Fruit fly (Drosophila melanogaster) whole organism, adult: ENCODE results near the gene CG46042.
A peak's percentile ranks its signal among the peaks of the same experiment; 100 is the strongest.

Experiments used
- CG11617 ChIP-seq: fragments of 200-800 bp; sonication (Bioruptor generic); optimal IDR thresholded peaks from 2 replicates; lab custom pipeline; 2017; ENCODE audit warnings: mild to moderate bottlenecking, missing biosample characterization, missing genetic modification reagents, missing genetic modification characterization
- CG12768 ChIP-seq: fragments of 200-800 bp; sonication (Bioruptor generic); optimal IDR thresholded peaks from 2 replicates; lab custom pipeline; 2017; ENCODE audit warnings: missing biosample characterization, missing genetic modification characterization, mild to moderate bottlenecking, moderate library complexity, missing genetic modification reagents
- CG14711 ChIP-seq: fragments of 200-800 bp; sonication (Bioruptor generic); optimal IDR thresholded peaks from 2 replicates; lab custom pipeline; 2018; ENCODE audit warnings: missing biosample characterization, mild to moderate bottlenecking, missing genetic modification characterization, moderate library complexity
- CG1620 ChIP-seq: fragments of 200-800 bp; sonication (Bioruptor generic); optimal IDR thresholded peaks from 2 replicates; lab custom pipeline; 2016; ENCODE audit warnings: missing biosample characterization, missing genetic modification characterization
- CG33017 ChIP-seq: fragments of 200-800 bp; sonication (Bioruptor generic); optimal IDR thresholded peaks from 2 replicates; lab custom pipeline; 2018; ENCODE audit warnings: missing biosample characterization, mild to moderate bottlenecking, missing genetic modification characterization, moderate library complexity
- CG5204 ChIP-seq: fragments of 200-800 bp; sonication (Bioruptor generic); optimal IDR thresholded peaks from 2 replicates; lab custom pipeline; 2016; ENCODE audit warnings: missing biosample characterization, missing genetic modification characterization
- CG7045 ChIP-seq: fragments of 200-800 bp; sonication (Bioruptor generic); optimal IDR thresholded peaks from 2 replicates; lab custom pipeline; 2017; ENCODE audit warnings: missing biosample characterization, mild to moderate bottlenecking, missing genetic modification characterization
- CG7101 ChIP-seq: fragments of 200-800 bp; sonication (Bioruptor generic); optimal IDR thresholded peaks from 2 replicates; lab custom pipeline; 2018; ENCODE audit warnings: missing biosample characterization, mild to moderate bottlenecking, missing genetic modification characterization, moderate library complexity
- Clk ChIP-seq: fragments of 200-800 bp; sonication (Bioruptor generic); optimal IDR thresholded peaks from 2 replicates; lab custom pipeline; 2017; ENCODE audit warnings: missing biosample characterization, missing genetic modification characterization
- Crg-1 ChIP-seq: fragments of 200-800 bp; sonication (Bioruptor generic); optimal IDR thresholded peaks from 2 replicates; lab custom pipeline; 2016; ENCODE audit warnings: missing biosample characterization, missing genetic modification characterization
- Hr96 ChIP-seq: fragments of 200-800 bp; sonication (Bioruptor generic); optimal IDR thresholded peaks from 2 replicates; lab custom pipeline; 2016; ENCODE audit warnings: missing biosample characterization, missing genetic modification characterization
- Mnt ChIP-seq: fragments of 200-800 bp; sonication (Bioruptor generic); optimal IDR thresholded peaks from 2 replicates; lab custom pipeline; 2016; ENCODE audit warnings: missing biosample characterization, mild to moderate bottlenecking, missing genetic modification characterization
- bab1 ChIP-seq: fragments of 200-800 bp; sonication (Bioruptor generic); optimal IDR thresholded peaks from 3 replicates; lab custom pipeline; 2019; ENCODE audit warnings: missing biosample characterization, mild to moderate bottlenecking, missing genetic modification characterization, moderate library complexity
- cic ChIP-seq: fragments of 200-800 bp; sonication (Bioruptor generic); optimal IDR thresholded peaks from 2 replicates; lab custom pipeline; 2017; ENCODE audit warnings: missing biosample characterization, mild to moderate bottlenecking, missing genetic modification characterization, moderate library complexity
- cnc ChIP-seq, 2 experiments: fragments of >200 bp; optimal IDR thresholded peaks; 2 replicates each; lab custom pipeline; 2017
- kay ChIP-seq: fragments of 200-800 bp; sonication (Bioruptor generic); peaks from one replicate; lab custom pipeline; 2016; ENCODE audit warnings: missing biosample characterization, missing genetic modification characterization, borderline replicate concordance
- ovo ChIP-seq: fragments of 200-800 bp; sonication (Bioruptor generic); optimal IDR thresholded peaks from 2 replicates; lab custom pipeline; 2016; ENCODE audit warnings: missing biosample characterization, missing genetic modification characterization
- pad ChIP-seq: fragments of 200-800 bp; sonication (Bioruptor generic); optimal IDR thresholded peaks from 3 replicates; lab custom pipeline; 2017; ENCODE audit warnings: missing biosample characterization, missing genetic modification characterization, mild to moderate bottlenecking, moderate library complexity, missing genetic modification reagents
- tj ChIP-seq: fragments of 200-800 bp; sonication (Bioruptor generic); optimal IDR thresholded peaks from 3 replicates; lab custom pipeline; 2017; ENCODE audit warnings: missing biosample characterization, mild to moderate bottlenecking, missing genetic modification characterization, moderate library complexity
- toe ChIP-seq: fragments of 200-800 bp; sonication (Bioruptor generic); optimal IDR thresholded peaks from 2 replicates; lab custom pipeline; 2016; ENCODE audit warnings: missing biosample characterization, missing genetic modification characterization

CG46042 gene

DNA sequence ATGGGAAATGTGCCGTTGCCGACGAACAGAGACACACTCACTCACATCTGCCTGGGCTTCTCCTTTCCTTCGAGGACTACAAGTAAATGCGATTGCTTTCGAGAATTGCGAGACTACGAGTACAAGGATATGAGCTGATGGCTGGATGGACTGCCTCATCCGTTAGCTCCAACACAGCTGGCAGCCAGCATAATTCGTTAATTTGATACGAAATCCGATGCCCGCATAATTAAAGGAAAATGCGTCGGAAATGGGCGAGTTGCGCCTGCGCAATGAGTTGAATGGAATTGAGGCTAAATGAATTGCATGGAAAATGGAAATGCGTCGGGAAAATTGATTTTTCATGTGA is 6.5 kb downstream of the CG46042 start:
- TF ChIP-seq CG11617 (GFP tag; lab: Kevin White, UChicago) (no peak), tj (GFP tag; lab: Kevin White, UChicago) (no peak), Mnt (GFP tag; lab: Kevin White, UChicago) (no peak), CG12768 (GFP tag; lab: Kevin White, UChicago) (no peak), pad (GFP tag; lab: Kevin White, UChicago) (no peak), CG5204 (no peak), Clk (no peak), CG7101 (tag; lab: Kevin White, UChicago) (no peak), Hr96 (GFP tag; lab: Kevin White, UChicago) (no peak), Crg-1 (no peak), kay (GFP tag; lab: Kevin White, UChicago) (no peak), bab1 (no peak), CG14711 (no peak), ovo (GFP tag; lab: Kevin White, UChicago) (no peak)

- TF ChIP-seq kay (GFP tag; lab: Kevin White, UChicago): peak; percentile 3
- TF ChIP-seq Hr96 (GFP tag; lab: Kevin White, UChicago): no peak
These were observed 7.1 kb downstream of the CG46042 start, which contains the start of gene mira for dm6 chr3R:19934840-19935776. TSS of gene mira (minus strand) at chr3R:19935120.

DNA sequence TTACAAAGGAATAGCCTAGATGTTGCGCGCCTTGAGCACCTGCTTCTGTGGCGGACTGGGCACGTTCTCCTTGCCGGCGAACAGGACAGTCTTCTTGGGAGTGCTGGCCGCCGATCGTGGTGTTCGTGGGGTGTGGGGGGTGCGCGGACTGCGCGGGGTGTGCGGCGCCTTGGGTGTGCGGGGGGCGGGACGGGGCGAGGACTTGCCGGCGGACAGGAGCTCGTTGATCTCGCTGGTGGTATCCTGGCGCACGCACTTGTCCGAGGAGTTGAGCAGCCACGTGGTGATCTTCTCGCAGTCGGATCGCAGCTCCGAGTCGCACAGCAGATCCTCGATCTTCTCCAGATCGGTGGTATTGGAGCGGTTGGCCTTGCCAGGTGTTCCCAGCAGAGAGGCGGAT is 10.0 kb downstream of the CG46042 start:
- TF ChIP-seq Crg-1: no peak
- no peak for TF ChIP-seq CG14711
- no peak for TF ChIP-seq CG33017 (tag; lab: Kevin White, UChicago)
- no peak for TF ChIP-seq CG7101 (tag; lab: Kevin White, UChicago)
- no peak for TF ChIP-seq ovo (GFP tag; lab: Kevin White, UChicago)
- no peak for TF ChIP-seq bab1
- no peak for TF ChIP-seq cic (GFP tag; lab: Kevin White, UChicago)
- TF ChIP-seq Clk: no peak
- no peak for TF ChIP-seq pad (GFP tag; lab: Kevin White, UChicago)
- no peak for TF ChIP-seq toe (GFP tag; lab: Kevin White, UChicago)
- no peak for TF ChIP-seq Hr96 (GFP tag; lab: Kevin White, UChicago)
- no peak for TF ChIP-seq CG7045
- TF ChIP-seq CG5204: no peak
- no peak for TF ChIP-seq CG11617 (GFP tag; lab: Kevin White, UChicago)
- TF ChIP-seq Mnt (GFP tag; lab: Kevin White, UChicago): no peak

DNA sequence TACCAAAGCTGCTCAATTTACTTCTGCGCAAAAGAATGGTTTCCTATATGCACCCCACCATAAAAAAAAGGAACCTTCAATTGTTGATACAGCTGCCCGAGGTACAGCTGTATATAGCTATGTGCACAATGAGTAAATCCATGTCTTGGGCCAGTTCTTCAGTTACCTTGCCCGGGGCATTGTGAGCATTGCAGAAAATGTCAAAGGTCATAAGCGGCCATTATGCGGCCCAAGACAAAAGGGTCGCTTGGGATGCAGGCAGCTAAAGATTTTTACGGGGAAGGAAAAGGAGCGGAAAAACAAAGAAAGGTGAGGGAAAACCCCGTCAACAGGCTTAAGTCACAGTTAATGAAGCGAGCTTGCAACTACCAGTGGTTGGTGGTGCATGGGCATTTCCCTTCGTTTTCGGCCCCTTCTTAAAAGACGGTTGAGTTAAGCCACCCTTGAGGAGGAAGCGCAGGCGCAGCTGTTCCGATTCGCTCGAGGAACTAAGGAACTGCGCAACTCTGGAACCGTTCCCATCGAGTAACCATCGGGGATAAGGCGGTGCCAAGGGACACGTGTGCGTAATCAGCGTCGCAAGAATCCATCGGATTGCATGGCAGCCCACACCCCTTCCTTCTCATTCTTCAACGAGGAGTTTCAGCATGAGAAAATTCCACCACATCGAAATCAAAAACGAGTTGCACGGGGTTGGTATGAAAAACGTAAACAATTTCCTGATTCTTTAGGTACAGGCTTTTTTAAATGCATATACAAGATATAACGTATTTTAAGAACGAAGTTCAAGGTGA is 11.1 kb downstream of the CG46042 start:
- TF ChIP-seq kay (GFP tag; lab: Kevin White, UChicago) (no peak), cic (GFP tag; lab: Kevin White, UChicago) (no peak), CG11617 (GFP tag; lab: Kevin White, UChicago) (no peak), CG12768 (GFP tag; lab: Kevin White, UChicago) (no peak), CG14711 (no peak), CG5204 (no peak), tj (GFP tag; lab: Kevin White, UChicago) (no peak), ovo (GFP tag; lab: Kevin White, UChicago) (no peak), Hr96 (GFP tag; lab: Kevin White, UChicago) (no peak), Mnt (GFP tag; lab: Kevin White, UChicago) (no peak), CG7101 (tag; lab: Kevin White, UChicago) (no peak), Crg-1 (no peak), CG7045 (no peak), pad (GFP tag; lab: Kevin White, UChicago) (no peak)

dm6 chr3R:19928544-19928943 is 13.7 kb downstream of the CG46042 start, which contains the start of gene CG4459:
TSS of gene CG4459 (minus strand) at chr3R:19928644.
- TF ChIP-seq cnc (optimal IDR thresholded peaks at IDR 0.05; lab: Kevin White, UChicago) (no peak), CG5204 (no peak), bab1 (no peak), CG14711 (no peak), toe (GFP tag; lab: Kevin White, UChicago) (no peak), Mnt (GFP tag; lab: Kevin White, UChicago) (no peak), kay (GFP tag; lab: Kevin White, UChicago) (no peak), pad (GFP tag; lab: Kevin White, UChicago) (no peak), Clk (no peak), cic (GFP tag; lab: Kevin White, UChicago) (no peak), CG7045 (no peak), Crg-1 (no peak), CG11617 (GFP tag; lab: Kevin White, UChicago) (no peak), CG1620 (GFP tag; lab: Kevin White, UChicago) (no peak), CG12768 (GFP tag; lab: Kevin White, UChicago) (no peak), CG33017 (tag; lab: Kevin White, UChicago) (no peak), ovo (GFP tag; lab: Kevin White, UChicago) (no peak), Hr96 (GFP tag; lab: Kevin White, UChicago) (no peak)

DNA sequence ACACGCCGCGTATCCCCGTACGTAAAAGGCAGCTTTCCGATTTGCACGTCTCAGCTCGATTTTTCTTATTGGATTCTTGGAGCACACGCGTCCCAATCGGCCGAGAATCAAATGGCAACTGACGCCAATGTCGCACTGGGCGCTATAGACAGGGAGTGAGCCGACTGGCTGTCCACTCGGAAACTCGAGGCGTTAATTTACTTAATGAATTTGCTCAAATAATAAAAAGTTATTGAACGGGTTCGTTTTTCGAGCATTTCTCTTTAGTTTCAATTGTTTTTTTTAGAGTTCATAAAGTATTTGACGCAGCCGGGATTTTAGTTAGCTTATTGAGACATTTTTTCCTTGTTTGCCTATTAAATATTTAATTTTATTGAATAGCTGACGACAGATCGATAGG is 16.9 kb downstream of the CG46042 start, which contains the start of gene CG4462:
CG4462 (minus strand) TSS at position 101 of the 400 bp plus-strand sequence.
- TF ChIP-seq toe (GFP tag; lab: Kevin White, UChicago) (no peak), Crg-1 (no peak), CG5204 (no peak), cnc (optimal IDR thresholded peaks at IDR 0.05; lab: Kevin White, UChicago) (no peak), CG12768 (GFP tag; lab: Kevin White, UChicago) (no peak), cic (GFP tag; lab: Kevin White, UChicago) (no peak), CG11617 (GFP tag; lab: Kevin White, UChicago) (no peak), CG7101 (tag; lab: Kevin White, UChicago) (no peak)
